Worm (Caenorhabditis elegans): Measurements from ENCODE around the gene col-168.

col-168 gene

ce11 chrX:6318803-6319202 lies 7.4 kb upstream of the col-168 start:
- TF ChIP-seq sem-2 (GFP tag; optimal IDR thresholded peaks at IDR 0.05) (no peak), nhr-2 (tag; optimal IDR thresholded peaks at IDR 0.05) (no peak), pha-4 (tag; optimal IDR thresholded peaks at IDR 0.05) (no peak), unc-120 (tag; optimal IDR thresholded peaks at IDR 0.05; ENCODE audit: poor library complexity, severe bottlenecking) (no peak), ham-2 (GFP tag; optimal IDR thresholded peaks at IDR 0.05) (no peak), ceh-39 (tag; optimal IDR thresholded peaks at IDR 0.05) (no peak), bed-3 (GFP tag; optimal IDR thresholded peaks at IDR 0.05) (no peak), nhr-12 (tag; optimal IDR thresholded peaks at IDR 0.05) (no peak), sptf-1 (tag; optimal IDR thresholded peaks at IDR 0.05) (no peak), unc-62 (GFP tag; optimal IDR thresholded peaks at IDR 0.05) (no peak), nhr-237 (tag; optimal IDR thresholded peaks at IDR 0.05) (no peak), lin-13 (tag; optimal IDR thresholded peaks at IDR 0.05) (no peak), mls-2 (tag; optimal IDR thresholded peaks at IDR 0.05) (no peak), nhr-28 (tag; optimal IDR thresholded peaks at IDR 0.05) (no peak), mep-1 (tag; optimal IDR thresholded peaks at IDR 0.05) (no peak), lin-32 (GFP tag; optimal IDR thresholded peaks at IDR 0.05) (no peak), ces-1 (GFP tag; optimal IDR thresholded peaks at IDR 0.05) (no peak)

ce11 chrX:6319546-6319945 lies 6.6 kb upstream of the col-168 start, which contains the start of gene chtb-3:
Gene chtb-3 (minus strand): TSS chrX:6319646.
- TF ChIP-seq mab-5 (tag; optimal IDR thresholded peaks at IDR 0.05) (no peak), unc-39 (tag; optimal IDR thresholded peaks at IDR 0.05) (no peak), ham-2 (GFP tag; optimal IDR thresholded peaks at IDR 0.05) (no peak), mep-1 (tag; optimal IDR thresholded peaks at IDR 0.05) (no peak)

ce11 chrX:6320887-6321286 lies 5.3 kb upstream of the col-168 start:
- TF ChIP-seq cnd-1 (tag; optimal IDR thresholded peaks at IDR 0.05) (no peak), lin-13 (tag; optimal IDR thresholded peaks at IDR 0.05) (no peak), ceh-83 (GFP tag; optimal IDR thresholded peaks at IDR 0.05) (no peak)

DNA sequence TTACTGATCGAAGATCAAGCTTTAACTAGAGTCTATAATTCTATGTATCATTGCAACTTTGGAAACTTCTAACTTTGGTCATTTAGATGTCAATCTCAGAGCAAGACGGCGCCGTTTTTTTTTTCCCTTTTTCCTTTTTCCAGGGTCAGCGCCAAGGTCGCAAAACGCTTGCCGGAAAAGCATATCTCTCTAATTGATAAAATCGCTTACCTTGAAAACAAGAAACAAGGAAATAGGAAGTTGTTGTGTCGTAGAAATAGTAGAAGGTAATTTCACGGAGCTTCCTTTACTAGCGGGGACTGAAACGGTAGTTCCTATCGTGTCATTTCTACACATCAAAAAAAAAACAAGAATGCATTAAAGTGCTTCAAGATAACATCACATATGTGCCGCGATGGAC lies 4.8 kb upstream of the col-168 start:
- TF ChIP-seq mls-2 (tag; optimal IDR thresholded peaks at IDR 0.05): no peak
- no peak for TF ChIP-seq unc-39 (tag; optimal IDR thresholded peaks at IDR 0.05)
- no peak for TF ChIP-seq flh-1 (GFP tag; optimal IDR thresholded peaks at IDR 0.05)
- TF ChIP-seq sptf-1 (tag; optimal IDR thresholded peaks at IDR 0.05): no peak
- no peak for TF ChIP-seq nhr-76 (tag; optimal IDR thresholded peaks at IDR 0.05)
- TF ChIP-seq snpc-4 (tag; optimal IDR thresholded peaks at IDR 0.05): no peak
- no peak for TF ChIP-seq mep-1 (tag; optimal IDR thresholded peaks at IDR 0.05)
- no peak for TF ChIP-seq pha-4 (tag; optimal IDR thresholded peaks at IDR 0.05)
- no peak for TF ChIP-seq lsy-2 (tag; optimal IDR thresholded peaks at IDR 0.05)
- no peak for TF ChIP-seq blmp-1 (tag; optimal IDR thresholded peaks at IDR 0.05)
- TF ChIP-seq zip-8 (tag; optimal IDR thresholded peaks at IDR 0.05): no peak
- no peak for TF ChIP-seq tbx-8 (GFP tag; optimal IDR thresholded peaks at IDR 0.05)
- TF ChIP-seq lin-13 (tag; optimal IDR thresholded peaks at IDR 0.05): no peak
- no peak for TF ChIP-seq nhr-2 (tag; optimal IDR thresholded peaks at IDR 0.05)
- no peak for TF ChIP-seq M03D4.4 (tag; optimal IDR thresholded peaks at IDR 0.05)
- TF ChIP-seq unc-62 (GFP tag; optimal IDR thresholded peaks at IDR 0.05): no peak
- TF ChIP-seq ceh-43 (GFP tag; optimal IDR thresholded peaks at IDR 0.05): no peak
- no peak for TF ChIP-seq ham-2 (GFP tag; optimal IDR thresholded peaks at IDR 0.05)
- TF ChIP-seq elt-3 (tag; optimal IDR thresholded peaks at IDR 0.05): no peak

- TF ChIP-seq ces-1 (GFP tag; optimal IDR thresholded peaks at IDR 0.05) (no peak), sem-2 (GFP tag; optimal IDR thresholded peaks at IDR 0.05) (no peak), unc-39 (tag; optimal IDR thresholded peaks at IDR 0.05) (no peak), flh-1 (GFP tag; optimal IDR thresholded peaks at IDR 0.05) (no peak), elt-3 (tag; optimal IDR thresholded peaks at IDR 0.05) (no peak), sptf-1 (tag; optimal IDR thresholded peaks at IDR 0.05) (no peak), ceh-43 (GFP tag; optimal IDR thresholded peaks at IDR 0.05) (no peak), cnd-1 (tag; optimal IDR thresholded peaks at IDR 0.05) (no peak), nhr-28 (tag; optimal IDR thresholded peaks at IDR 0.05) (no peak), lsy-2 (tag; optimal IDR thresholded peaks at IDR 0.05) (no peak), unc-120 (tag; optimal IDR thresholded peaks at IDR 0.05; ENCODE audit: poor library complexity, severe bottlenecking) (no peak), hlh-1 (tag; optimal IDR thresholded peaks at IDR 0.05) (no peak), unc-62 (GFP tag; optimal IDR thresholded peaks at IDR 0.05) (no peak), ceh-39 (tag; optimal IDR thresholded peaks at IDR 0.05) (no peak), M03D4.4 (tag; optimal IDR thresholded peaks at IDR 0.05) (no peak), lin-13 (tag; optimal IDR thresholded peaks at IDR 0.05) (no peak), nhr-12 (tag; optimal IDR thresholded peaks at IDR 0.05) (no peak), blmp-1 (tag; optimal IDR thresholded peaks at IDR 0.05) (no peak)
These were observed 3.1 kb upstream of the col-168 start, which contains the start of gene col-167 for ce11 chrX:6323129-6323528. Gene col-167 (plus strand): TSS chrX:6323488.
